Worm (Caenorhabditis elegans): ENCODE data around the gene sra-10.
"Not testable (repeated sequence)": the region's sequence is repeated elsewhere in the genome, so short reads cannot be mapped to it uniquely, and the experiment has no call there.

sra-10 gene

DNA sequence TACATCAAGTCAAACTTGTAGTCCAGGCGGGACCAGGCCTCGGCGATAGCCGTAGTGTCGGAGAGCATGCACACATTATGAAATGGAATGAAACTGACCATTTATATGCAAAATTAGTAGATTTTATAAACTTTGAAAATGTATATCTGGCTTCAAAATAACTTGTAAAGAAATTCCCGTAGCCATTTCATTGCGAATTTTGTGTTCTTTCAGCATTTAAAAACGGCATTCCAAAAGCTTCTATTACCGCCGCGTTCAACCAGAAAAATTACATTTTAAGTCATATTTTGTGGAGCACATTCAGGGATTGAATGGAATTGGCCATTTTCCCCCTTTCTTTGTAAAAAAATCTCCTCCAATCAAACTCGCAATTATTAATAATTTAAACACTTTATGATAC, 28.0 kb upstream of the sra-10 start, which contains the start of gene Y19D2B.1:
Y19D2B.1 (minus strand) TSS at position 101 of the 400 bp plus-strand sequence.
- not testable (repeated sequence) for TF ChIP-seq R02D3.7, skn-1, unc-39 (tag; optimal IDR thresholded peaks at IDR 0.05)

DNA sequence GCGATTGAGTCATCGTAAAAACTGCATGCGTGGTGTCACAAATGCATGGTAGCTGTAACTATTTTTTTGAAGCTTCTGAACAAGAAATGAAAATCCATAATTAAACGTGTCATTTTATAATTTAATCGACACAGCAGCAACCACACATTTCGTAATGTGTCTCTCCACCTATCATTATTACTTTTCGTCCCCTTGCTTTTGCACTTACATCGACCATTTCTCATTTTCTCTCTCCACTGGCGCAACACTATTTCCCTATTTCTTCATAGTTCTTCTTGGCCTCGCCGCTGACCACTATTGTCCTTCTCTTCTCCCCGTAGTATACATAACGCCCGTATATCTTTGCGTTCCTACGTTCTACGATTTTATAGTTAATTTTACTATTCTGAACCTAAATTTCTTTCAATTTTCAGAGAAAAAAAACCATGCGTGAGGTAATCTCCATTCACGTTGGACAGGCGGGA, 23.4 kb upstream of the sra-10 start, which contains the start of gene tba-4:
tba-4 (plus strand) TSS at position 414 of the 464 bp plus-strand sequence.
- TF ChIP-seq nhr-10 (tag; optimal IDR thresholded peaks at IDR 0.05) (no peak), nhr-77 (tag; optimal IDR thresholded peaks at IDR 0.05) (no peak), mdl-1 (tag; optimal IDR thresholded peaks at IDR 0.05) (no peak), fos-1 (tag; optimal IDR thresholded peaks at IDR 0.05) (peak; percentile 60), egl-27 (tag; optimal IDR thresholded peaks at IDR 0.05) (no peak), F13H6.1 (tag; optimal IDR thresholded peaks at IDR 0.05) (no peak)

DNA sequence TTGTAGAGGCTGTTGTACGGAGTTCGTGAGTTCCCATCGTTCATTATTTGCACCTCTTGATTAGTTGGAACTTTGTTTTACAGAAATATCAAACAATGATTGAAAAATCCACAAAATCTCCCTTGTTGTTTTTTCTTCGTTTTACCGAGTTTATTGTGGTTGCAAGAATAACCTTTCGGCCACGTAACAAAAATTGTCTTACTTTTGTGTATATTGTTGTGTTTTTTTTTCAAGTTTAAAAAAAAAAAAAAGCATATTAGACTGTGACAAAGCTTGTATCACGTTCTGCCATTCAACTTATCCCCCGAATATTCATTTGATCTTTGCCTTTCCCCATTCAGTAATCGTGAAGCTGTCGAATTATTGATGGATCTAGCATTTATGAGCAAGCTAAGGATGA, 22.3 kb upstream of the sra-10 start, which contains the start of gene F44F4.10:
F44F4.10 (minus strand) TSS at position 101 of the 400 bp plus-strand sequence.
- TF ChIP-seq lin-13 (GFP tag; optimal IDR thresholded peaks at IDR 0.05) = no peak
- no peak for TF ChIP-seq nhr-23 (tag; optimal IDR thresholded peaks at IDR 0.05)
- no peak for TF ChIP-seq sem-4 (tag; optimal IDR thresholded peaks at IDR 0.05)
- TF ChIP-seq elt-1 (tag; optimal IDR thresholded peaks at IDR 0.05) = no peak
- no peak for TF ChIP-seq lin-39 (tag; optimal IDR thresholded peaks at IDR 0.05)
- no peak for TF ChIP-seq aly-2 (tag; optimal IDR thresholded peaks at IDR 0.05)
- TF ChIP-seq egl-27 (tag; optimal IDR thresholded peaks at IDR 0.05) = no peak
- no peak for TF ChIP-seq Y55F3AM.14 (GFP tag; optimal IDR thresholded peaks at IDR 0.05)
- no peak for TF ChIP-seq nhr-21 (tag; optimal IDR thresholded peaks at IDR 0.05)
- TF ChIP-seq mbf-1 (tag; optimal IDR thresholded peaks at IDR 0.05) = no peak
- no peak for TF ChIP-seq nhr-11 (tag; optimal IDR thresholded peaks at IDR 0.05)
- TF ChIP-seq nhr-25 (tag; optimal IDR thresholded peaks at IDR 0.05) = no peak
- TF ChIP-seq ceh-16 (tag; optimal IDR thresholded peaks at IDR 0.05) = no peak
- no peak for TF ChIP-seq mab-5 (tag; optimal IDR thresholded peaks at IDR 0.05)

DNA sequence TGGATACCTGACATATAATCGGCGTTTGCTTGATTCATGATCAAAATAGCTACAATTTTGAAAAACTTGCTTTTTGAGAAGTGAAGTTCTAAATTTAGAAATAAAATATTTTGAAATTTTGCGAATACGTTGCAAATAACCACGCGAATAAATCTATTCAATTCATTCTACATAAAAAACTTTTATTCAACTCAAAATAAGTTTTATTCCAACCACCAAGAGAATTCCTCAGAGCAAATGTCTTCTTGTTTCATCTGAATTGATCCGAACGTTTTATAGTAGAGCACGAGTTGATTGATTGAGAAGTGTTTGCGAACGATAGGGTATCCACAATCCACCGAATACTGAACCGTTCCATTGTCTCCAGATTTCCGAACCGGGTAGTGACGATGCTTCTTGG, 20.8 kb upstream of the sra-10 start, which contains the start of gene F44F4.9:
F44F4.9 (minus strand) TSS at position 101 of the 400 bp plus-strand sequence.
- TF ChIP-seq lin-11 (tag; optimal IDR thresholded peaks at IDR 0.05) (no peak), ztf-4 (tag; optimal IDR thresholded peaks at IDR 0.05) (no peak), nhr-23 (tag; optimal IDR thresholded peaks at IDR 0.05) (no peak), nhr-77 (tag; optimal IDR thresholded peaks at IDR 0.05) (no peak), nhr-11 (tag; optimal IDR thresholded peaks at IDR 0.05) (no peak), mdl-1 (tag; optimal IDR thresholded peaks at IDR 0.05) (no peak), nhr-6 (tag; optimal IDR thresholded peaks at IDR 0.05) (no peak), nhr-10 (tag; optimal IDR thresholded peaks at IDR 0.05) (no peak), crh-2 (tag; optimal IDR thresholded peaks at IDR 0.05) (no peak)

DNA sequence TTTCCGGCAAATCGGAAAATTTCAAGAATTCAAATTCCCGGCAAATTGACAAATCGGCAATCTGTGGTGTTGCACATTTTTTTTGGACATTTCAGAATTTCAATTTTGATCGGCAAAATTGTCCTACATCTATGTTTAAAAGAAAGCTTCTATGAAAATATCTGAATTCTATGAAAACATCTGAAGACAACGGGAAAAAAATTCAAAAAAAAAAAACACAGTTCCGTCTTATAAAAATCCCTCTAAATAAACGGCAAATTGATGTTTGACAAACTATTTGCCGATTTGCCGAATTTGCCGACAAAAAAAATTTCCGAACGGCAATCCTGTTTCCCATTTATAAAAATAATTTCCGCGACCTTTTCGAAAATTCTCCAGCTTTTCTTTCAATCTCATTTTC, 19.5 kb upstream of the sra-10 start, which contains the start of gene F44F4.15:
F44F4.15 (plus strand) TSS at position 301 of the 400 bp plus-strand sequence.
- TF ChIP-seq nhr-12 (tag; optimal IDR thresholded peaks at IDR 0.05) = no peak
- no peak for TF ChIP-seq unc-39 (tag; optimal IDR thresholded peaks at IDR 0.05)
- TF ChIP-seq ztf-11 (tag; optimal IDR thresholded peaks at IDR 0.05) = no peak
- TF ChIP-seq ztf-1 (GFP tag; conservative IDR thresholded peaks at IDR 0.05) = no peak
- no peak for TF ChIP-seq gmeb-1 (tag; optimal IDR thresholded peaks at IDR 0.05)
- TF ChIP-seq nhr-10 (tag; optimal IDR thresholded peaks at IDR 0.05) = no peak
- no peak for TF ChIP-seq ztf-4 (tag; optimal IDR thresholded peaks at IDR 0.05)
- TF ChIP-seq egl-27 (tag; optimal IDR thresholded peaks at IDR 0.05) = no peak
- no peak for TF ChIP-seq nhr-129 (tag; optimal IDR thresholded peaks at IDR 0.05)
- TF ChIP-seq ZK546.5 (tag; optimal IDR thresholded peaks at IDR 0.05) = no peak

DNA sequence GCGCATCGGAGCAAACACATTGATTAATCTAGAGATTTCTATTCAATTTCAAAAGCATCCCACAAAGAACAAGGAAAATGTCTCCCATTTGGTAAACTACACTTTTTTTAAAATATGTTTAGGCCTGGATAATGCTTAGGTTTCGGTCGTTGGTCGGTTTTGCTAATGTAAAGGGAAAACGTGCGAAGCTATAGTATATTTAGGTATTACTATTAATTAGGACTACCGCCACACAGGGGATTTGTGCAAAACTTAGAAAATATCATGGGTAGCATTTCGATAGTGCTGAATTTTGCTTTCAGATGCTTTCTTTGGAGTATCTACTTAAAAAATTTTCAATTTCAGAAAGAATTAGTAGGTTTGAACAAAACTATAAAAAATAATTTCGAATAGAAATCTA, 18.1 kb upstream of the sra-10 start:
- TF ChIP-seq ztf-1 (GFP tag; conservative IDR thresholded peaks at IDR 0.05) = no peak
- TF ChIP-seq elt-1 (tag; optimal IDR thresholded peaks at IDR 0.05) = no peak
- TF ChIP-seq ztf-11 (tag; optimal IDR thresholded peaks at IDR 0.05) = no peak
- no peak for TF ChIP-seq unc-62 (GFP tag; optimal IDR thresholded peaks at IDR 0.05)
- TF ChIP-seq ztf-4 (tag; optimal IDR thresholded peaks at IDR 0.05) = no peak
- no peak for TF ChIP-seq fos-1 (tag; optimal IDR thresholded peaks at IDR 0.05)
- TF ChIP-seq nhr-12 (tag; optimal IDR thresholded peaks at IDR 0.05) = no peak
- TF ChIP-seq nhr-6 (tag; optimal IDR thresholded peaks at IDR 0.05) = no peak
- no peak for TF ChIP-seq mbf-1 (tag; optimal IDR thresholded peaks at IDR 0.05)
- no peak for TF ChIP-seq snpc-4 (tag; optimal IDR thresholded peaks at IDR 0.05)
- no peak for TF ChIP-seq nhr-237 (tag; optimal IDR thresholded peaks at IDR 0.05)
- TF ChIP-seq nhr-25 (tag; optimal IDR thresholded peaks at IDR 0.05) = no peak
- no peak for TF ChIP-seq mab-5 (tag; optimal IDR thresholded peaks at IDR 0.05)
- TF ChIP-seq crh-2 (tag; optimal IDR thresholded peaks at IDR 0.05) = no peak
- no peak for TF ChIP-seq mdl-1 (tag; optimal IDR thresholded peaks at IDR 0.05)
- TF ChIP-seq Y55F3AM.14 (GFP tag; optimal IDR thresholded peaks at IDR 0.05) = no peak
- TF ChIP-seq sma-3 (GFP tag; optimal IDR thresholded peaks at IDR 0.05) = no peak
- no peak for TF ChIP-seq F13H6.1 (tag; optimal IDR thresholded peaks at IDR 0.05)
